Worm (Caenorhabditis elegans): ENCODE data around the gene bus-5.

The bus-5 gene

DNA sequence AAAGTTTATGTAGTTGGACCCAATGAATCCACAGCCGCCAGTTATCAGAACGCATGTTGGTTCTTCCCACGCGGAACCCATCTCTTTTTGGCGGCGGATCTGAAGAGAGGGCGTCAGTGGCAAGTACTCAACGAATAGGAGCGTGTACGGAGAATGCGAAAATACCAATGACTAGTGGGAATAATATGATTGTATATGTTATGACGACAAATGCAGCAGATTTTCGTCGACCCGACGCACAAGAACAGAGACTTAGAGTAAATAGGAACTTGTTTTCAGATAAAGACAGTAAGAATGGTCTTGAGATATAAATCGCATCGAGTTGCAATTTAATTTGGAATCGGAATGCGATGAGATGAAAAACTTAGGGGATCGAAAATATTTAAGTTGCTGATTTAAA lies at the start of gene bus-5:
TSS of gene bus-5 (minus strand) at position 101 of the 400 bp plus-strand sequence.
- no peak for TF ChIP-seq mcd-1 (GFP tag; IDR thresholded peaks at IDR 0.05)
- TF ChIP-seq ets-4 (GFP tag; optimal IDR thresholded peaks at IDR 0.05) = no peak
- no peak for TF ChIP-seq F39B2.1 (GFP tag; IDR thresholded peaks at IDR 0.05)
- TF ChIP-seq F52B5.7 (tag; optimal IDR thresholded peaks at IDR 0.05) = no peak
- TF ChIP-seq tbx-9 (tag; optimal IDR thresholded peaks at IDR 0.05; ENCODE audit: borderline replicate concordance) = no peak
- TF ChIP-seq zim-3 (tag; optimal IDR thresholded peaks at IDR 0.05) = no peak
- no peak for TF ChIP-seq gei-17 (GFP tag; optimal IDR thresholded peaks at IDR 0.05)
- no peak for TF ChIP-seq lag-1 (GFP tag; IDR thresholded peaks at IDR 0.05)

DNA sequence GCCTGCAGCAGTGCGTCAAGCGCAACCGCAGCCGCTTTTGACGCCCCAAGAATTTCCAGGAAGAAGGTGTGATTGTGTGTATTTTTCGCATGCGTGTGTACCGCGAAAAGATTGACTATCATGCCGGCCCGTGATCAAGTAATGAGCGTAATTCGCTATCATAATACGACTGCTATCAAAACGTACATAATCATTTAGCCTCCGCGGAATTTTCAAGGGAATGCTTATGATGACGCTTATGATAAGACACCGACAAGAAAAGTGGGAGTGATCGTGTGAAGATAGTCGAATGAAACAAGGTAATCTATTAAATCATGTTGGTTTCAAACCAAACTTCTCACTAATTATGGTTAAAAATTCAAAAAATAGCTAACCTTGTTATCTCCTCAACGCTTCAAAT lies 45.0 kb upstream of the bus-5 start:
- TF ChIP-seq F52B5.7 (tag; optimal IDR thresholded peaks at IDR 0.05) (no peak), pbrm-1 (GFP tag; IDR thresholded peaks at IDR 0.05) (no peak), T26A5.8 (tag; optimal IDR thresholded peaks at IDR 0.05) (no peak), attf-5 (GFP tag; optimal IDR thresholded peaks at IDR 0.05) (no peak), gei-17 (GFP tag; optimal IDR thresholded peaks at IDR 0.05) (no peak), ztf-3 (GFP tag; optimal IDR thresholded peaks at IDR 0.05) (no peak), akir-1 (GFP tag; optimal IDR thresholded peaks at IDR 0.05) (no peak), K11D2.4 (GFP tag; IDR thresholded peaks at IDR 0.05) (no peak)

DNA sequence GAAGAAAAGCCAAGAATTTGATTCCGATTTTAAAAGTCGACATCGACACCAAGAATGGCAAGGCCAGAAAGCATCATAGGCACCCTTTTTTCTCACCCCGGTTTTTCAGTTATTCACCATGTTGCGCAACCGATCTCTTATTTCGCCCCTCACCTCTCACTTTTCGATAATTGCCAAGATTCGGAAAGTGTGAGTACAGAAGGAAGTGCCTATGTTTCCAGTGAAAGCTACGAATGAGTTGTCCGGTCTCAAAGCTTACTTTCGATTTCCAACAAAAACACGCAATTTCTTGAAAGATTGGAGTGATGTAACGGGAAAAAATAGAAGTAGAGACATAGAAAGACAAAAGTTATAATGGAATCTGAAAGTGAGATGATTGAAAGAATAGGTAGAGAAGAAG lies 40.9 kb upstream of the bus-5 start:
- TF ChIP-seq hrde-1 (tag; optimal IDR thresholded peaks at IDR 0.05; ENCODE audit: borderline replicate concordance) (no peak), F22D6.2 (tag; optimal IDR thresholded peaks at IDR 0.05) (no peak), ztf-3 (GFP tag; optimal IDR thresholded peaks at IDR 0.05) (no peak), aptf-2 (GFP tag; conservative IDR thresholded peaks at IDR 0.05) (no peak), pha-4 (tag; optimal IDR thresholded peaks at IDR 0.05) (no peak), lin-54 (GFP tag; optimal IDR thresholded peaks at IDR 0.05) (no peak)

DNA sequence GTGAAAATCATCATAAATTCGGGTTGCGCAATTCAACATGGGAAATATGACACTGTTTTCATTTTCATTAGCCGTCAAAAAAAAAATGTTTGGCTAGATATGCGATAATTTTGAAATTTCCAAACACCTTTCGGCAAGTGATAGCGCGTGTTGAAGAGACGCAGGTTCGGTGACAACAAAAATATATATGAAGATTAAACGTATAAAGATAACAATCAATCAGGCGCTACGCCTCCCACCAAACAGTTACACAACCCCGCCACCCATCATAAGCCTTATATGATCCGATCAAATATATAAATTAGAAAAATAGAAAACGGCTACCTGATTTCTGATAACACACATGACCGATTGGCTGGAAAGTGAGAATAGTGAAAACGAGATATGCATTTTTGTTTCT lies 39.2 kb upstream of the bus-5 start:
- TF ChIP-seq lir-1 (GFP tag; conservative IDR thresholded peaks at IDR 0.05) (no peak), lsl-1 (GFP tag; optimal IDR thresholded peaks at IDR 0.05) (no peak), Y56A3A.18 (GFP tag; IDR thresholded peaks at IDR 0.05) (no peak), tlf-1 (GFP tag; optimal IDR thresholded peaks at IDR 0.05) (no peak), D2030.7 (GFP tag; IDR thresholded peaks at IDR 0.05) (no peak), let-607 (tag; optimal IDR thresholded peaks at IDR 0.05) (no peak), pbrm-1 (GFP tag; IDR thresholded peaks at IDR 0.05) (no peak), sdz-38 (tag; optimal IDR thresholded peaks at IDR 0.05) (no peak), chd-7 (tag; optimal IDR thresholded peaks at IDR 0.05) (no peak), hlh-12 (tag; optimal IDR thresholded peaks at IDR 0.05) (no peak), lag-1 (GFP tag; IDR thresholded peaks at IDR 0.05) (no peak), attf-6 (GFP tag; IDR thresholded peaks at IDR 0.05) (no peak), lin-54 (GFP tag; optimal IDR thresholded peaks at IDR 0.05) (no peak), mel-28 (tag; optimal IDR thresholded peaks at IDR 0.05; ENCODE audit: borderline replicate concordance) (no peak), attf-5 (GFP tag; optimal IDR thresholded peaks at IDR 0.05) (no peak), mes-4 (tag; optimal IDR thresholded peaks at IDR 0.05) (no peak), dpl-1 (GFP tag; optimal IDR thresholded peaks at IDR 0.05) (no peak), Y95B8A.8 (GFP tag; IDR thresholded peaks at IDR 0.05) (no peak)

DNA sequence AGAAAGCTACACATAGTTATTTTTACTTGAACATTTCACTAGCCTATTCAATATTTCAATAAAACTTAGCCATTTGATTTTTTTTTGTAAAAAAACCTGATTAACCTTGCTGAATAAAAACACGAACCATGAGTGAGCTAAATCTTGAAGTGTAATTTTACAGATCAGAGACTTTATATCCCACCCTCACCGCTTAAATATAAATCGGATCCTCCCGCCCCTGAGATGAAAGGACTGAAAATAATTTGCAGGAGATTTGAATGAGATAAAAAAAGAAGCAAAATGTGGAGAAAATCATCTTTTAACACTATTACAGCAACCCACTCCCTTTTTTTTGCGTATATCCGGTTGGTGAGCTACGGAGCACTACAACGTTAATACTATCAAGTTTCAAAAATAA lies 37.1 kb upstream of the bus-5 start, which contains the start of gene npax-2:
TSS of gene npax-2 (minus strand) at position 101 of the 400 bp plus-strand sequence.
- TF ChIP-seq madf-10 (tag; optimal IDR thresholded peaks at IDR 0.05) = no peak
- no peak for TF ChIP-seq attf-5 (GFP tag; optimal IDR thresholded peaks at IDR 0.05)
- no peak for TF ChIP-seq T07F8.4 (tag; optimal IDR thresholded peaks at IDR 0.05)
- no peak for TF ChIP-seq ama-1 (optimal IDR thresholded peaks at IDR 0.05)
- TF ChIP-seq ama-1 (GFP tag; optimal IDR thresholded peaks at IDR 0.05) = no peak
- no peak for TF ChIP-seq ceh-40 (GFP tag; IDR thresholded peaks at IDR 0.05)
- no peak for TF ChIP-seq lsl-1 (GFP tag; optimal IDR thresholded peaks at IDR 0.05)
- TF ChIP-seq B0336.3 (GFP tag; IDR thresholded peaks at IDR 0.05) = no peak
- TF ChIP-seq ceh-27 (GFP tag; optimal IDR thresholded peaks at IDR 0.05) = no peak
- no peak for TF ChIP-seq lsy-27 (tag; optimal IDR thresholded peaks at IDR 0.05; ENCODE audit: borderline replicate concordance, insufficient read depth)
- TF ChIP-seq tbx-9 (tag; optimal IDR thresholded peaks at IDR 0.05; ENCODE audit: borderline replicate concordance) = no peak
- no peak for TF ChIP-seq nfya-1 (tag; optimal IDR thresholded peaks at IDR 0.05; ENCODE audit: borderline replicate concordance, insufficient read depth)
- TF ChIP-seq madf-6 (GFP tag; IDR thresholded peaks at IDR 0.05) = no peak
- no peak for TF ChIP-seq pha-4 (tag; optimal IDR thresholded peaks at IDR 0.05)
- TF ChIP-seq ztf-18 (tag; optimal IDR thresholded peaks at IDR 0.05) = no peak
